Worm (Caenorhabditis elegans) whole organism, L4 larva: ENCODE measurements around the gene mix-1.
A peak's percentile ranks its signal among the peaks of the same experiment; 100 is the strongest.

ENCODE experiments used
- F37D6.2 ChIP-seq: sonication (generic microtip); optimal IDR thresholded peaks from 2 replicates; lab custom pipeline; 2016; ENCODE audit warnings: mild to moderate bottlenecking, missing genetic modification characterization, missing compliant biosample characterization
- R02D3.7 ChIP-seq: fragments of 150-350 bp; sonication (generic microtip); optimal IDR thresholded peaks from 3 replicates; lab custom pipeline; 2014; ENCODE audit warnings: missing biosample characterization, missing genetic modification characterization
- Y105C5A.15 ChIP-seq: fragments of 200-800 bp; sonication (Bioruptor generic); IDR thresholded peaks from 2 replicates; pipeline ENCODE4 v1.3.6; 2022; ENCODE audit warnings: missing genetic modification characterization, missing compliant biosample characterization
- Y5F2A.4 ChIP-seq: fragments of 200-800 bp; sonication (Bioruptor generic); optimal IDR thresholded peaks from 2 replicates; lab custom pipeline; 2018; ENCODE audit warnings: mild to moderate bottlenecking, missing genetic modification characterization, missing compliant biosample characterization
- aha-1 ChIP-seq: fragments of 150-350 bp; peaks from one replicate; lab custom pipeline; 2014; ENCODE audit warnings: missing biosample characterization, missing genetic modification characterization
- ceh-62 ChIP-seq: sonication (generic microtip); optimal IDR thresholded peaks from 2 replicates; lab custom pipeline; 2017; ENCODE audit warnings: missing biosample characterization, missing genetic modification characterization
- cey-2 ChIP-seq: sonication (generic microtip); optimal IDR thresholded peaks from 3 replicates; lab custom pipeline; 2017; ENCODE audit warnings: missing genetic modification characterization, mild to moderate bottlenecking, missing compliant biosample characterization, antibody characterized with exemption, borderline replicate concordance; ENCODE audit not compliant: insufficient read depth
- daf-12 ChIP-seq: fragments of 150-350 bp; optimal IDR thresholded peaks from 2 replicates; lab custom pipeline; 2014; ENCODE audit warnings: missing biosample characterization, missing genetic modification reagents, missing genetic modification characterization
- daf-16 ChIP-seq, 3 experiments: sonication (generic microtip); optimal IDR thresholded peaks; 2 replicates each; lab custom pipeline; 2016 to 2017; ENCODE audit warnings: missing genetic modification characterization in 3 of 3, missing genetic modification reagents in 3 of 3, mild to moderate bottlenecking in 2 of 3, missing compliant biosample characterization in 2 of 3, missing biosample characterization in 1 of 3, moderate library complexity in 1 of 3
- daf-19 ChIP-seq: fragments of 200-800 bp; sonication (Bioruptor generic); conservative IDR thresholded peaks from 2 replicates; pipeline ENCODE4 v1.3.6; 2022; ENCODE audit warnings: missing genetic modification characterization, missing compliant biosample characterization
- dmd-6 ChIP-seq: fragments of 200-800 bp; sonication (Bioruptor generic); IDR thresholded peaks from 2 replicates; pipeline ENCODE4 v1.3.6; 2022; ENCODE audit warnings: missing genetic modification reagents, missing genetic modification characterization, missing compliant biosample characterization
- dmd-9 ChIP-seq: fragments of 200-800 bp; sonication (Bioruptor generic); IDR thresholded peaks from 2 replicates; pipeline ENCODE4 v1.3.6; 2022; ENCODE audit warnings: missing genetic modification reagents, missing genetic modification characterization, missing compliant biosample characterization
- dpl-1 ChIP-seq: fragments of 150-350 bp; optimal IDR thresholded peaks from 2 replicates; lab custom pipeline; 2014; ENCODE audit warnings: missing biosample characterization, missing genetic modification reagents, missing genetic modification characterization
- egl-43 ChIP-seq: fragments of 200-800 bp; sonication (Bioruptor generic); IDR thresholded peaks from 2 replicates; pipeline ENCODE4 v1.3.6; 2022; ENCODE audit warnings: missing genetic modification reagents, missing genetic modification characterization, missing compliant biosample characterization
- hlh-30 ChIP-seq: sonication (generic microtip); optimal IDR thresholded peaks from 2 replicates; lab custom pipeline; 2017; ENCODE audit warnings: antibody characterized with exemption, mild to moderate bottlenecking, missing genetic modification characterization, missing compliant biosample characterization; ENCODE audit not compliant: insufficient read depth
- lin-1 ChIP-seq: fragments of 200-800 bp; sonication (Bioruptor generic); IDR thresholded peaks from 2 replicates; pipeline ENCODE4 v1.3.6; 2022; ENCODE audit warnings: missing genetic modification reagents, missing genetic modification characterization, missing compliant biosample characterization
- lin-38 ChIP-seq: fragments of 200-800 bp; sonication (Bioruptor generic); IDR thresholded peaks from 2 replicates; pipeline ENCODE4 v1.3.6; 2022; ENCODE audit warnings: missing genetic modification reagents, missing genetic modification characterization, missing compliant biosample characterization
- lir-3 ChIP-seq: sonication (generic microtip); optimal IDR thresholded peaks from 2 replicates; lab custom pipeline; 2016; ENCODE audit warnings: mild to moderate bottlenecking, missing genetic modification characterization, missing compliant biosample characterization
- lsy-2 ChIP-seq, 2 experiments: fragments of 150-350 bp in 1 of 2; sonication (generic microtip) in 1 of 2; optimal IDR thresholded peaks; 2 replicates each; lab custom pipeline; 2014 to 2017; ENCODE audit warnings: missing biosample characterization in 2 of 2, missing genetic modification characterization in 2 of 2
- mdl-1 ChIP-seq, 2 experiments: fragments of 150-350 bp in 1 of 2; sonication (generic microtip) in 1 of 2; optimal IDR thresholded peaks; 2 replicates each; lab custom pipeline; 2014 to 2017; ENCODE audit warnings: missing biosample characterization in 2 of 2, missing genetic modification characterization in 2 of 2
- mep-1 ChIP-seq: fragments of 150-350 bp; sonication (generic microtip); optimal IDR thresholded peaks from 3 replicates; lab custom pipeline; 2014; ENCODE audit warnings: missing biosample characterization, missing genetic modification characterization
- mes-2 ChIP-seq: sonication (generic microtip); optimal IDR thresholded peaks from 2 replicates; lab custom pipeline; 2016; ENCODE audit warnings: missing genotype, mild to moderate bottlenecking, missing genetic modification characterization, missing compliant biosample characterization; ENCODE audit not compliant: poor library complexity, severe bottlenecking
- mxl-2 ChIP-seq: fragments of 200-800 bp; sonication (Bioruptor generic); conservative IDR thresholded peaks from 2 replicates; pipeline ENCODE4 v1.3.6; 2022; ENCODE audit warnings: missing genetic modification reagents, missing genetic modification characterization, missing compliant biosample characterization
- nhr-237 ChIP-seq: sonication (generic microtip); optimal IDR thresholded peaks from 2 replicates; lab custom pipeline; 2017; ENCODE audit warnings: missing biosample characterization, missing genetic modification characterization
- nhr-25 ChIP-seq: sonication (generic microtip); optimal IDR thresholded peaks from 2 replicates; lab custom pipeline; 2017; ENCODE audit warnings: missing genetic modification characterization, mild to moderate bottlenecking, missing compliant biosample characterization, antibody characterized with exemption, moderate library complexity, borderline replicate concordance; ENCODE audit not compliant: insufficient read depth
- nhr-41 ChIP-seq: fragments of 200-800 bp; sonication (Bioruptor generic); IDR thresholded peaks from 2 replicates; pipeline ENCODE4 v1.3.6; 2022; ENCODE audit warnings: missing genetic modification reagents, missing genetic modification characterization, missing compliant biosample characterization
- nhr-6 ChIP-seq: fragments of 150-350 bp; optimal IDR thresholded peaks from 2 replicates; lab custom pipeline; 2014; ENCODE audit warnings: missing biosample characterization, missing genetic modification characterization
- nhr-77 ChIP-seq: fragments of 150-350 bp; optimal IDR thresholded peaks from 2 replicates; lab custom pipeline; 2014; ENCODE audit warnings: missing biosample characterization, missing genetic modification characterization
- php-3 ChIP-seq: fragments of 200-800 bp; sonication (Bioruptor generic); IDR thresholded peaks from 2 replicates; pipeline ENCODE4 v1.3.6; 2022; ENCODE audit warnings: missing genetic modification reagents, missing genetic modification characterization, missing compliant biosample characterization
- pqm-1 ChIP-seq: sonication (generic microtip); optimal IDR thresholded peaks from 2 replicates; lab custom pipeline; 2017; ENCODE audit warnings: missing biosample characterization, missing genetic modification characterization
- rbr-2 ChIP-seq: sonication (generic microtip); optimal IDR thresholded peaks from 2 replicates; lab custom pipeline; 2016; ENCODE audit warnings: missing genotype, missing genetic modification characterization, missing compliant biosample characterization
- sdz-12 ChIP-seq: fragments of 200-800 bp; sonication (Bioruptor generic); optimal IDR thresholded peaks from 2 replicates; lab custom pipeline; 2018; ENCODE audit warnings: mild to moderate bottlenecking, missing genetic modification characterization, missing compliant biosample characterization
- set-16 ChIP-seq: fragments of 200-800 bp; sonication (Bioruptor generic); IDR thresholded peaks from 2 replicates; pipeline ENCODE4 v1.3.6; 2022; ENCODE audit warnings: missing genetic modification reagents, missing genetic modification characterization, missing compliant biosample characterization
- skn-1 ChIP-seq: fragments of 150-350 bp; optimal IDR thresholded peaks from 2 replicates; lab custom pipeline; 2014; ENCODE audit warnings: missing biosample characterization, missing genetic modification characterization
- snpc-4 ChIP-seq: fragments of 150-350 bp; optimal IDR thresholded peaks from 2 replicates; lab custom pipeline; 2014; ENCODE audit warnings: missing biosample characterization, missing genetic modification characterization
- spr-1 ChIP-seq: sonication (generic microtip); optimal IDR thresholded peaks from 2 replicates; lab custom pipeline; 2016; ENCODE audit warnings: mild to moderate bottlenecking, missing genetic modification characterization, missing compliant biosample characterization
- unc-130 ChIP-seq: sonication (generic microtip); optimal IDR thresholded peaks from 2 replicates; lab custom pipeline; 2016; ENCODE audit warnings: missing genetic modification reagents, missing genetic modification characterization, missing compliant biosample characterization
- unc-62 ChIP-seq, 3 experiments: fragments of 150-350 bp in 1 of 3; sonication (generic microtip); optimal IDR thresholded peaks in 2 of 3; peaks in 1 of 3; 1 replicate in 1 of 3; 2 replicates in 2 of 3; lab custom pipeline; 2014 to 2017; ENCODE audit warnings: missing biosample characterization in 3 of 3, missing genetic modification characterization in 3 of 3, missing genetic modification reagents in 3 of 3, missing genotype in 1 of 3
- zag-1 ChIP-seq: fragments of 150-350 bp; optimal IDR thresholded peaks from 2 replicates; lab custom pipeline; 2014; ENCODE audit warnings: missing biosample characterization, missing genetic modification characterization
- ztf-11 ChIP-seq: fragments of 150-350 bp; optimal IDR thresholded peaks from 2 replicates; lab custom pipeline; 2014; ENCODE audit warnings: missing biosample characterization, missing genetic modification characterization

The mix-1 gene

ce11 chrII:10784780-10785463, 39.1 kb upstream of the mix-1 start, which contains the start of gene cdl-1 (continued):
- TF ChIP-seq nhr-25 (tag; lab: Kevin White, UChicago) (no peak), hlh-30 (tag; lab: Kevin White, UChicago) (peak; percentile 62), lsy-2 (tag; optimal IDR thresholded peaks at IDR 0.05; lab: Kevin White, UChicago) (peak in 1 of 2 experiments; percentile 84), pqm-1 (tag; lab: Kevin White, UChicago) (peak; percentile 2), F37D6.2 (tag; lab: Kevin White, UChicago) (no peak), unc-130 (GFP tag; lab: Kevin White, UChicago) (no peak), mdl-1 (tag; optimal IDR thresholded peaks at IDR 0.05; lab: Kevin White, UChicago) (no peak), lin-38 (GFP tag; lab: Robert Waterston, UW) (peak; percentile 73), egl-43 (GFP tag; lab: Robert Waterston, UW) (no peak), Y105C5A.15 (no peak), daf-12 (tag; lab: Kevin White, UChicago) (no peak), snpc-4 (tag; lab: Kevin White, UChicago) (no peak), dmd-6 (GFP tag; lab: Robert Waterston, UW) (no peak), zag-1 (no peak), mes-2 (tag; lab: Kevin White, UChicago) (peak; percentile 84), lir-3 (no peak), set-16 (GFP tag; lab: Robert Waterston, UW) (no peak), mep-1 (tag; lab: Kevin White, UChicago) (peak; percentile 55), dmd-9 (GFP tag; lab: Robert Waterston, UW) (no peak), daf-19 (GFP tag; lab: Robert Waterston, UW) (no peak), nhr-77 (tag; lab: Kevin White, UChicago) (peak; percentile 4), aha-1 (tag; lab: Kevin White, UChicago) (peak; percentile 24), mxl-2 (no peak), ztf-11 (no peak), daf-16 (GFP tag; optimal IDR thresholded peaks at IDR 0.05; lab: Kevin White, UChicago) (no peak), daf-16 (tag; optimal IDR thresholded peaks at IDR 0.05; lab: Kevin White, UChicago) (peak; percentile 65), lin-1 (0 out of 2 replicates have a peak, but pooled peaks have one; percentile 29), cey-2 (tag; lab: Kevin White, UChicago) (no peak)

DNA sequence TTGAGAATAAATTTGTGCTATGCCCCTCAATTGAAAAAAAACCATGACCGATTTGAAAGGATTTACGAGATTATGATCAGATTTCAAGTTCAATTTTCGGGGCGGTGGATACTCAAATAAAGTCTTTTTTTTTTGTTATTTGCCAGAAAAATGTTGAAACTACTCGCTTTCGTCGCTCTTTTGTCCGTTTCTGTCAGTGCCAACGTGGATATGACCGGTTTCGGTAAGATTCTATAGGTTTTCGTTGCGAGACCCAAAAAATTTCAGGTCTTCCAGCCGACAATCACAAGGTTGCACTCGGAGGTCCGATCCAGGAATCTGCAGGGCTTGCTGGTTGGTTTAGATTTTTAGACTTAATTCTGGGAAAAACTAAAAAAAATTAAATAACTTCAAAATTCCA, 36.8 kb upstream of the mix-1 start, which contains the start of gene tag-209:
TSS of gene tag-209 (plus strand) at position 73 of the 400 bp plus-strand sequence.
- TF ChIP-seq Y5F2A.4 (no peak), php-3 (GFP tag; lab: Robert Waterston, UW) (no peak), lin-38 (GFP tag; lab: Robert Waterston, UW) (0 out of 2 replicates have a peak, but pooled peaks have one; percentile 15)

DNA sequence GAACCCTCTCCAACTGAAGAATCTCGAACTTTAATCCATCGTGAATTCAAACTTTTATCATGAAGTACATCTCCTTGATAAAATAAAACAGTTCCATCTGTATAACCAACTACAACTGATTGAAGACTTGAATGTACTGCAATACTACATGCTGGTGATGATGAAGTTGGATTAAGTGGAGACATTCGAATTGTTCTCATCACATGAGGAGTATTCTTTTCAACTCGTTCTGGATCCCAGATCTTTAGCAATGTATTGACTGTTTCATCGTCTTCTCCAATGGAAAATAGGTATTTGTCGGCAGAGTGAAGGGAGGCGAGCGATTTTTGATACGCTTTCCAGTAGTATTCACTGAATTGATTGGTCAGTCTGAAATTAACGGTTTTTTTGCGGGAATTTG, 31.4 kb upstream of the mix-1 start:
- TF ChIP-seq unc-62 (GFP tag; optimal IDR thresholded peaks at IDR 0.05 in 1 of 2; lab: Kevin White, UChicago) = peak in 1 of 2 experiments; percentile 96
- no peak for TF ChIP-seq unc-62 (tag; optimal IDR thresholded peaks at IDR 0.05; lab: Kevin White, UChicago)
- TF ChIP-seq R02D3.7 (tag; lab: Kevin White, UChicago) = no peak

ce11 chrII:10793393-10793792, 30.7 kb upstream of the mix-1 start, which contains the start of gene vps-11:
TSS of gene vps-11 (minus strand) at chrII:10793493.
- no peak for TF ChIP-seq ceh-62
- TF ChIP-seq sdz-12 (GFP tag; lab: Kevin White, UChicago) = no peak
- TF ChIP-seq rbr-2 = no peak
- TF ChIP-seq nhr-41 = no peak
- TF ChIP-seq daf-16 (GFP tag; optimal IDR thresholded peaks at IDR 0.05; lab: Kevin White, UChicago) = no peak
- TF ChIP-seq daf-16 (tag; optimal IDR thresholded peaks at IDR 0.05; lab: Kevin White, UChicago) = no peak
- no peak for TF ChIP-seq nhr-237 (tag; lab: Kevin White, UChicago)
- no peak for TF ChIP-seq skn-1 (tag; lab: Kevin White, UChicago)
- no peak for TF ChIP-seq dpl-1 (GFP tag; lab: Kevin White, UChicago)
- no peak for TF ChIP-seq spr-1 (tag; lab: Kevin White, UChicago)
- TF ChIP-seq Y105C5A.15 = no peak
- no peak for TF ChIP-seq dmd-6 (GFP tag; lab: Robert Waterston, UW)
- no peak for TF ChIP-seq nhr-6 (tag; lab: Kevin White, UChicago)
- TF ChIP-seq nhr-77 (tag; lab: Kevin White, UChicago) = no peak
- TF ChIP-seq, all 104 proteins: peak for 0
